Worm (Caenorhabditis elegans) whole organism, L1 larva: ENCODE results near the gene F49F1.5.

Experiments
- C16A3.4 ChIP-seq: fragments of 150-350 bp; optimal IDR thresholded peaks from 2 replicates; lab custom pipeline; 2014; ENCODE audit warnings: missing biosample characterization, missing genetic modification characterization
- C34B4.2 ChIP-seq: sonication (generic microtip); optimal IDR thresholded peaks from 2 replicates; lab custom pipeline; 2017; ENCODE audit warnings: mild to moderate bottlenecking, missing genetic modification characterization, missing compliant biosample characterization
- F16B12.6 ChIP-seq: fragments of 150-350 bp; optimal IDR thresholded peaks from 2 replicates; lab custom pipeline; 2014; ENCODE audit warnings: missing biosample characterization, missing genetic modification characterization
- blmp-1 ChIP-seq: fragments of 150-350 bp; optimal IDR thresholded peaks from 2 replicates; lab custom pipeline; 2014; ENCODE audit warnings: missing biosample characterization, missing genetic modification characterization
- ceh-8 ChIP-seq: fragments of 200-800 bp; sonication (Bioruptor generic); optimal IDR thresholded peaks from 2 replicates; lab custom pipeline; 2018; ENCODE audit warnings: mild to moderate bottlenecking, missing genetic modification characterization, moderate library complexity, missing compliant biosample characterization
- ceh-90 ChIP-seq: sonication (generic microtip); optimal IDR thresholded peaks from 2 replicates; lab custom pipeline; 2016; ENCODE audit warnings: missing genetic modification characterization, missing compliant biosample characterization
- ces-1 ChIP-seq: fragments of 150-350 bp; optimal IDR thresholded peaks from 2 replicates; lab custom pipeline; 2014; ENCODE audit warnings: missing biosample characterization, missing genetic modification reagents, missing genetic modification characterization
- dsc-1 ChIP-seq: sonication (generic microtip); optimal IDR thresholded peaks from 2 replicates; lab custom pipeline; 2016; ENCODE audit warnings: mild to moderate bottlenecking, missing genetic modification characterization, missing compliant biosample characterization
- efl-1 ChIP-seq, 4 experiments: fragments of 150-350 bp; optimal IDR thresholded peaks in 3 of 4; peaks in 1 of 4; 1 replicate in 1 of 4; 2 replicates in 3 of 4; lab custom pipeline; 2014; ENCODE audit warnings: missing biosample characterization in 2 of 4, missing genetic modification characterization in 2 of 4, missing genetic modification reagents in 2 of 4
- efl-3 ChIP-seq: fragments of 200-800 bp; sonication (Bioruptor generic); optimal IDR thresholded peaks from 2 replicates; lab custom pipeline; 2018; ENCODE audit warnings: mild to moderate bottlenecking, missing genetic modification characterization, missing compliant biosample characterization
- egl-13 ChIP-seq: sonication (generic microtip); optimal IDR thresholded peaks from 2 replicates; lab custom pipeline; 2016; ENCODE audit warnings: missing genotype, missing genetic modification reagents, missing genetic modification characterization, missing compliant biosample characterization
- elt-2 ChIP-seq: sonication (generic microtip); optimal IDR thresholded peaks from 2 replicates; lab custom pipeline; 2016; ENCODE audit warnings: missing genetic modification characterization, mild to moderate bottlenecking, inconsistent platforms, missing compliant biosample characterization, missing genetic modification reagents
- fkh-10 ChIP-seq: sonication (generic microtip); optimal IDR thresholded peaks from 2 replicates; lab custom pipeline; 2017; ENCODE audit warnings: missing biosample characterization, missing genetic modification reagents, missing genetic modification characterization
- fkh-8 ChIP-seq: sonication (generic microtip); optimal IDR thresholded peaks from 2 replicates; lab custom pipeline; 2016; ENCODE audit warnings: mild to moderate bottlenecking, missing genetic modification characterization, missing compliant biosample characterization
- fos-1 ChIP-seq: fragments of 150-350 bp; optimal IDR thresholded peaks from 2 replicates; lab custom pipeline; 2014; ENCODE audit warnings: missing biosample characterization, missing genetic modification characterization
- isw-1 ChIP-seq: fragments of 200-800 bp; sonication (Bioruptor generic); IDR thresholded peaks from 2 replicates; pipeline ENCODE4 v1.3.6; 2022; ENCODE audit warnings: missing genetic modification characterization, missing compliant biosample characterization
- jun-1 ChIP-seq: fragments of 150-350 bp; optimal IDR thresholded peaks from 2 replicates; lab custom pipeline; 2014; ENCODE audit warnings: missing biosample characterization, missing genetic modification reagents, missing genetic modification characterization
- lin-35 ChIP-seq, 2 experiments: fragments of 150-350 bp; optimal IDR thresholded peaks; 2 replicates each; lab custom pipeline; 2014; ENCODE audit warnings: missing biosample characterization in 2 of 2, missing genetic modification characterization in 2 of 2, missing genetic modification reagents in 2 of 2
- lin-39 ChIP-seq: fragments of 150-350 bp; optimal IDR thresholded peaks from 2 replicates; lab custom pipeline; 2014; ENCODE audit warnings: missing biosample characterization, missing genetic modification reagents, missing genetic modification characterization
- mab-9 ChIP-seq: fragments of 200-800 bp; sonication (Bioruptor generic); IDR thresholded peaks from 2 replicates; pipeline ENCODE4 v1.3.6; 2022; ENCODE audit warnings: missing genetic modification reagents, missing genetic modification characterization, missing compliant biosample characterization
- mdl-1 ChIP-seq, 2 experiments: fragments of 150-350 bp; optimal IDR thresholded peaks; 2 replicates each; lab custom pipeline; 2014 to 2017; ENCODE audit warnings: missing biosample characterization in 2 of 2, missing genetic modification characterization in 2 of 2, inconsistent platforms in 1 of 2
- mep-1 ChIP-seq: fragments of 150-350 bp; optimal IDR thresholded peaks from 2 replicates; lab custom pipeline; 2014; ENCODE audit warnings: missing biosample characterization, missing genetic modification characterization
- nhr-19 ChIP-seq: fragments of 200-800 bp; sonication (Bioruptor generic); conservative IDR thresholded peaks from 2 replicates; pipeline ENCODE4 v1.3.6; 2022; ENCODE audit warnings: missing genetic modification characterization, missing compliant biosample characterization
- nhr-28 ChIP-seq: fragments of 150-350 bp; optimal IDR thresholded peaks from 2 replicates; lab custom pipeline; 2014; ENCODE audit warnings: missing biosample characterization, missing genetic modification characterization
- nhr-47 ChIP-seq: sonication (generic microtip); optimal IDR thresholded peaks from 2 replicates; lab custom pipeline; 2016; ENCODE audit warnings: mild to moderate bottlenecking, missing genetic modification characterization, moderate library complexity, missing compliant biosample characterization
- nhr-71 ChIP-seq: sonication (generic microtip); optimal IDR thresholded peaks from 2 replicates; lab custom pipeline; 2016; ENCODE audit warnings: mild to moderate bottlenecking, missing genetic modification characterization, moderate library complexity, missing compliant biosample characterization
- nhr-85 ChIP-seq: sonication (generic microtip); peaks from one replicate; lab custom pipeline; 2016; ENCODE audit warnings: missing genetic modification characterization, inconsistent platforms, missing compliant biosample characterization
- nhr-90 ChIP-seq: sonication (generic microtip); optimal IDR thresholded peaks from 2 replicates; lab custom pipeline; 2016; ENCODE audit warnings: mild to moderate bottlenecking, missing genetic modification characterization, missing compliant biosample characterization; ENCODE audit not compliant: poor library complexity
- pax-3 ChIP-seq: fragments of 200-800 bp; sonication (Bioruptor generic); optimal IDR thresholded peaks from 2 replicates; lab custom pipeline; 2018; ENCODE audit warnings: mild to moderate bottlenecking, missing genetic modification characterization, moderate library complexity, missing compliant biosample characterization
- skn-1 ChIP-seq: fragments of 150-350 bp; optimal IDR thresholded peaks from 2 replicates; lab custom pipeline; 2014; ENCODE audit warnings: missing biosample characterization, missing genetic modification characterization
- snpc-4 ChIP-seq: fragments of 150-350 bp; optimal IDR thresholded peaks from 2 replicates; lab custom pipeline; 2014; ENCODE audit warnings: missing biosample characterization, missing genetic modification characterization
- snu-23 ChIP-seq: sonication (generic microtip); optimal IDR thresholded peaks from 2 replicates; lab custom pipeline; 2016; ENCODE audit warnings: missing genetic modification characterization, missing compliant biosample characterization
- sup-37 ChIP-seq: fragments of 200-800 bp; sonication (Bioruptor generic); optimal IDR thresholded peaks from 2 replicates; lab custom pipeline; 2018; ENCODE audit warnings: mild to moderate bottlenecking, missing genetic modification characterization, missing compliant biosample characterization
- swsn-7 ChIP-seq: sonication (generic microtip); optimal IDR thresholded peaks from 2 replicates; lab custom pipeline; 2016; ENCODE audit warnings: missing genetic modification characterization, missing compliant biosample characterization
- tlp-1 ChIP-seq: fragments of 150-350 bp; optimal IDR thresholded peaks from 2 replicates; lab custom pipeline; 2014; ENCODE audit warnings: missing biosample characterization, missing genetic modification characterization
- xbp-1 ChIP-seq: sonication (generic microtip); optimal IDR thresholded peaks from 2 replicates; lab custom pipeline; 2016; ENCODE audit warnings: missing genetic modification characterization, missing compliant biosample characterization
- zag-1 ChIP-seq: fragments of 150-350 bp; optimal IDR thresholded peaks from 2 replicates; lab custom pipeline; 2014; ENCODE audit warnings: missing biosample characterization, missing genetic modification characterization
- ztf-4 ChIP-seq: fragments of 150-350 bp; optimal IDR thresholded peaks from 2 replicates; lab custom pipeline; 2014; ENCODE audit warnings: missing biosample characterization, missing genetic modification characterization

F49F1.5 gene

ce11 chrIV:4085787-4086262, 34.4 kb downstream of the F49F1.5 start, which contains the start of gene C35B1.2 (continued):
- TF ChIP-seq nhr-90 (tag; lab: Kevin White, UChicago) (no peak), nhr-85 (tag; lab: Kevin White, UChicago) (peak; percentile 63), xbp-1 (peak; percentile 29), tlp-1 (tag; lab: Kevin White, UChicago) (no peak), ceh-90 (peak; percentile 24), lin-39 (peak; percentile 28), dsc-1 (tag; lab: Kevin White, UChicago) (peak; percentile 29)

ce11 chrIV:4085022-4085421, 35.2 kb downstream of the F49F1.5 start:
- TF ChIP-seq snpc-4 (tag; lab: Kevin White, UChicago) (no peak), nhr-85 (tag; lab: Kevin White, UChicago) (peak; percentile 83), fkh-10 (GFP tag; lab: Kevin White, UChicago) (no peak), mdl-1 (tag; optimal IDR thresholded peaks at IDR 0.05; lab: Kevin White, UChicago) (no peak), fos-1 (no peak), C34B4.2 (tag; lab: Kevin White, UChicago) (no peak), egl-13 (tag; lab: Kevin White, UChicago) (no peak), sup-37 (GFP tag; lab: Kevin White, UChicago) (no peak), fkh-8 (tag; lab: Kevin White, UChicago) (no peak), nhr-71 (no peak), ceh-8 (no peak), nhr-19 (peak; percentile 28; the same call in 1 of the 2 replicates), nhr-90 (tag; lab: Kevin White, UChicago) (peak; percentile 7), skn-1 (tag; lab: Kevin White, UChicago) (peak; percentile 98), efl-3 (GFP tag; lab: Kevin White, UChicago) (no peak), snu-23 (GFP tag; lab: Kevin White, UChicago) (peak; percentile 27), nhr-28 (tag; lab: Kevin White, UChicago) (no peak), efl-1 (optimal IDR thresholded peaks at IDR 0.05; lab: Kevin White, UChicago) (no peak), efl-1 (GFP tag; optimal IDR thresholded peaks at IDR 0.05 in 1 of 2; lab: Kevin White, UChicago) (no peak), lin-35 (GFP tag; optimal IDR thresholded peaks at IDR 0.05; lab: Kevin White, UChicago) (peak in 1 of 2 experiments; percentile 57), xbp-1 (no peak), nhr-47 (tag; lab: Kevin White, UChicago) (no peak), pax-3 (tag; lab: Kevin White, UChicago) (no peak), ztf-4 (tag; lab: Kevin White, UChicago) (no peak), elt-2 (peak; percentile 48), mep-1 (tag; lab: Kevin White, UChicago) (no peak), jun-1 (tag; lab: Kevin White, UChicago) (no peak), ces-1 (GFP tag; lab: Kevin White, UChicago) (no peak), blmp-1 (tag; lab: Kevin White, UChicago) (peak; percentile 8)

DNA sequence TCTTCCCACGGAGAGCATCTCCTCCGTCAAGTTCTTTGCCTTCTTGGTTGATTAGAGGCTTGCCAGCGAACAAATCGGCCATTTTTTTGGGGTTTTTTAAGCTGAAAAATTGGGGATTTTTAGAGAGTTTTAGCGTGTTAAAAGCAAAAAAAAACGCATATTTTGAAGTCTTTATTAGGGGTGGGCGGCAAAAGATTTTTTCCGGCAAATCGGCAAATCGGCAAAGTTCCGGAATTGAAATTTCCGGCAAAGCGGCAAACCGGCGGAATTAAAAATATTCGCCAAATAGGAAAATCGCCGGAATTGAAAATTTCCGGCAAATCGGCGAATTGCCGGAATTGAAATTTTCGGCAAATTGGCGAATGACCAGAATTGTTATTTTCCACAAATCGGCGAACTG, 36.1 kb downstream of the F49F1.5 start, which contains the start of gene C35B1.5:
Gene C35B1.5 (minus strand): TSS at position 101 of the 400 bp plus-strand sequence.
- TF ChIP-seq F16B12.6 (tag; lab: Kevin White, UChicago), result no peak
- no peak for TF ChIP-seq efl-3 (GFP tag; lab: Kevin White, UChicago)
- TF ChIP-seq isw-1 (GFP tag; lab: Robert Waterston, UW), result no peak
- no peak for TF ChIP-seq blmp-1 (tag; lab: Kevin White, UChicago)
- TF ChIP-seq efl-1 (optimal IDR thresholded peaks at IDR 0.05; lab: Kevin White, UChicago), result no peak
- TF ChIP-seq efl-1 (GFP tag; optimal IDR thresholded peaks at IDR 0.05 in 1 of 2; lab: Kevin White, UChicago), result no peak
- TF ChIP-seq zag-1 (tag; lab: Kevin White, UChicago), result no peak
- TF ChIP-seq nhr-28 (tag; lab: Kevin White, UChicago), result no peak
- TF ChIP-seq C16A3.4 (tag; lab: Kevin White, UChicago), result no peak
- no peak for TF ChIP-seq mab-9 (GFP tag; lab: Robert Waterston, UW)
- TF ChIP-seq swsn-7, result no peak
